Worm (Caenorhabditis elegans) whole organism, late embryonic: ENCODE data around the gene F31E3.12.

Source experiments
- C38D4.7 ChIP-seq: fragments of 200-800 bp; sonication (Bioruptor generic); optimal IDR thresholded peaks from 2 replicates; lab custom pipeline; 2018; ENCODE audit warnings: mild to moderate bottlenecking, missing genetic modification characterization, moderate library complexity, missing compliant biosample characterization
- F13H6.1 ChIP-seq: sonication (generic microtip); optimal IDR thresholded peaks from 2 replicates; lab custom pipeline; 2016; ENCODE audit warnings: missing genetic modification characterization, missing compliant biosample characterization
- K02D7.2 ChIP-seq: sonication (generic microtip); optimal IDR thresholded peaks from 2 replicates; lab custom pipeline; 2017; ENCODE audit warnings: mild to moderate bottlenecking, missing genetic modification characterization, missing compliant biosample characterization
- K09A11.1 ChIP-seq: sonication (generic microtip); optimal IDR thresholded peaks from 2 replicates; lab custom pipeline; 2017; ENCODE audit warnings: antibody characterized with exemption, mild to moderate bottlenecking, missing genetic modification characterization, missing compliant biosample characterization; ENCODE audit not compliant: insufficient read depth
- ahr-1 ChIP-seq: sonication (generic microtip); optimal IDR thresholded peaks from 2 replicates; lab custom pipeline; 2016; ENCODE audit warnings: missing genetic modification characterization, missing compliant biosample characterization
- ceh-14 ChIP-seq: sonication (generic microtip); optimal IDR thresholded peaks from 2 replicates; lab custom pipeline; 2016; ENCODE audit warnings: missing genotype, missing genetic modification characterization, missing compliant biosample characterization
- ceh-19 ChIP-seq: fragments of 200-800 bp; sonication (Bioruptor generic); optimal IDR thresholded peaks from 2 replicates; lab custom pipeline; 2018; ENCODE audit warnings: mild to moderate bottlenecking, missing genetic modification characterization, missing compliant biosample characterization
- ceh-22 ChIP-seq: sonication (generic microtip); optimal IDR thresholded peaks from 2 replicates; lab custom pipeline; 2017; ENCODE audit warnings: missing biosample characterization, missing genetic modification characterization
- ceh-30 ChIP-seq: fragments of 150-350 bp; optimal IDR thresholded peaks from 2 replicates; lab custom pipeline; 2014; ENCODE audit warnings: missing biosample characterization, missing genetic modification characterization
- ceh-31 ChIP-seq: sonication (generic microtip); optimal IDR thresholded peaks from 2 replicates; lab custom pipeline; 2016; ENCODE audit warnings: missing genetic modification characterization, missing compliant biosample characterization
- ceh-45 ChIP-seq: fragments of 200-800 bp; sonication (Bioruptor generic); IDR thresholded peaks from 2 replicates; pipeline ENCODE4 v1.3.6; 2022; ENCODE audit warnings: missing genetic modification reagents, missing genetic modification characterization, missing compliant biosample characterization
- ceh-48 ChIP-seq: sonication (generic microtip); optimal IDR thresholded peaks from 2 replicates; lab custom pipeline; 2016; ENCODE audit warnings: missing genetic modification characterization, inconsistent platforms, missing compliant biosample characterization
- che-1 ChIP-seq: sonication (generic microtip); optimal IDR thresholded peaks from 2 replicates; lab custom pipeline; 2016; ENCODE audit warnings: mild to moderate bottlenecking, missing genetic modification characterization, missing compliant biosample characterization
- dve-1 ChIP-seq: sonication (generic microtip); optimal IDR thresholded peaks from 2 replicates; lab custom pipeline; 2017; ENCODE audit warnings: antibody characterized with exemption, mild to moderate bottlenecking, missing genetic modification characterization, missing compliant biosample characterization
- fkh-6 ChIP-seq: sonication (generic microtip); optimal IDR thresholded peaks from 2 replicates; lab custom pipeline; 2016; ENCODE audit warnings: missing genetic modification characterization, missing compliant biosample characterization
- hlh-13 ChIP-seq: fragments of 200-800 bp; sonication (Bioruptor generic); optimal IDR thresholded peaks from 2 replicates; lab custom pipeline; 2018; ENCODE audit warnings: mild to moderate bottlenecking, missing genetic modification characterization, missing compliant biosample characterization
- hlh-15 ChIP-seq: sonication (generic microtip); optimal IDR thresholded peaks from 2 replicates; lab custom pipeline; 2016; ENCODE audit warnings: missing genetic modification characterization, missing compliant biosample characterization
- hlh-30 ChIP-seq: sonication (generic microtip); optimal IDR thresholded peaks from 2 replicates; lab custom pipeline; 2017; ENCODE audit warnings: antibody characterized with exemption, missing genetic modification characterization, missing compliant biosample characterization; ENCODE audit not compliant: insufficient read depth
- hlh-6 ChIP-seq: sonication (generic microtip); optimal IDR thresholded peaks from 2 replicates; lab custom pipeline; 2016; ENCODE audit warnings: missing genotype, missing genetic modification characterization, missing compliant biosample characterization
- lim-6 ChIP-seq: sonication (generic microtip); optimal IDR thresholded peaks from 2 replicates; lab custom pipeline; 2016; ENCODE audit warnings: missing genetic modification characterization, missing compliant biosample characterization
- lin-11 ChIP-seq: fragments of 200-800 bp; sonication (Bioruptor generic); optimal IDR thresholded peaks from 2 replicates; lab custom pipeline; 2018; ENCODE audit warnings: mild to moderate bottlenecking, missing genetic modification characterization, missing compliant biosample characterization
- madf-2 ChIP-seq: sonication (generic microtip); optimal IDR thresholded peaks from 2 replicates; lab custom pipeline; 2017; ENCODE audit warnings: missing genetic modification characterization, missing compliant biosample characterization
- mec-3 ChIP-seq: sonication (generic microtip); optimal IDR thresholded peaks from 2 replicates; lab custom pipeline; 2016; ENCODE audit warnings: borderline replicate concordance, missing genetic modification characterization, missing compliant biosample characterization
- nfya-1 ChIP-seq: sonication (generic microtip); optimal IDR thresholded peaks from 2 replicates; lab custom pipeline; 2017; ENCODE audit warnings: missing genetic modification characterization, mild to moderate bottlenecking, missing compliant biosample characterization, antibody characterized with exemption, moderate library complexity
- odd-2 ChIP-seq: sonication (generic microtip); optimal IDR thresholded peaks from 2 replicates; lab custom pipeline; 2017; ENCODE audit warnings: antibody characterized with exemption, mild to moderate bottlenecking, missing genetic modification characterization, missing compliant biosample characterization
- pag-3 ChIP-seq: sonication (generic microtip); optimal IDR thresholded peaks from 2 replicates; lab custom pipeline; 2016; ENCODE audit warnings: missing compliant biosample characterization, missing genetic modification characterization, borderline replicate concordance
- pat-9 ChIP-seq: fragments of 200-800 bp; sonication (Bioruptor generic); optimal IDR thresholded peaks from 2 replicates; lab custom pipeline; 2018; ENCODE audit warnings: mild to moderate bottlenecking, missing genetic modification characterization, moderate library complexity, missing compliant biosample characterization
- pax-1 ChIP-seq: fragments of 150-350 bp; optimal IDR thresholded peaks from 2 replicates; lab custom pipeline; 2014; ENCODE audit warnings: missing biosample characterization, missing genetic modification characterization
- pha-4 ChIP-seq: fragments of 150-350 bp; optimal IDR thresholded peaks from 2 replicates; lab custom pipeline; 2018; ENCODE audit warnings: missing biosample characterization, missing genetic modification reagents, missing genetic modification characterization
- pros-1 ChIP-seq: fragments of 150-350 bp; optimal IDR thresholded peaks from 2 replicates; lab custom pipeline; 2014; ENCODE audit warnings: missing biosample characterization, missing genetic modification reagents, missing genetic modification characterization
- sox-4 ChIP-seq: sonication (generic microtip); optimal IDR thresholded peaks from 2 replicates; lab custom pipeline; 2017; ENCODE audit warnings: mild to moderate bottlenecking, missing genetic modification characterization, inconsistent platforms, missing compliant biosample characterization
- syd-9 ChIP-seq: sonication (generic microtip); optimal IDR thresholded peaks from 2 replicates; lab custom pipeline; 2016; ENCODE audit warnings: mild to moderate bottlenecking, missing genetic modification characterization, moderate library complexity, missing compliant biosample characterization
- ttx-3 ChIP-seq: sonication (generic microtip); optimal IDR thresholded peaks from 2 replicates; lab custom pipeline; 2016; ENCODE audit warnings: missing genetic modification reagents, missing genetic modification characterization, missing compliant biosample characterization
- unc-55 ChIP-seq: sonication (generic microtip); optimal IDR thresholded peaks from 2 replicates; lab custom pipeline; 2017; ENCODE audit warnings: missing biosample characterization, missing genetic modification reagents, missing genetic modification characterization
- zip-5 ChIP-seq: sonication (generic microtip); optimal IDR thresholded peaks from 2 replicates; lab custom pipeline; 2016; ENCODE audit warnings: missing genetic modification characterization, missing compliant biosample characterization

Gene F31E3.12

ce11 chrIII:6969090-6969489 lies at the start of gene F31E3.12:
F31E3.12 (plus strand) TSS chrIII:6969390.
- TF ChIP-seq ceh-48 (tag; lab: Kevin White, UChicago) (no peak), ceh-19 (no peak), che-1 (tag; lab: Kevin White, UChicago) (no peak), syd-9 (tag; lab: Kevin White, UChicago) (no peak), pag-3 (tag; lab: Kevin White, UChicago) (no peak), pax-1 (tag; lab: Kevin White, UChicago) (no peak), hlh-13 (GFP tag; lab: Kevin White, UChicago) (no peak), hlh-30 (tag; lab: Kevin White, UChicago) (no peak), nfya-1 (tag; lab: Kevin White, UChicago) (no peak), hlh-6 (tag; lab: Kevin White, UChicago) (no peak), F13H6.1 (no peak), lim-6 (tag; lab: Kevin White, UChicago) (no peak), pat-9 (tag; lab: Kevin White, UChicago) (no peak), odd-2 (tag; lab: Kevin White, UChicago) (no peak), ceh-14 (tag; lab: Kevin White, UChicago) (no peak), ceh-31 (tag; lab: Kevin White, UChicago) (no peak), ceh-22 (tag; lab: Kevin White, UChicago) (no peak), lin-11 (tag; lab: Kevin White, UChicago) (no peak), K09A11.1 (tag; lab: Kevin White, UChicago) (no peak)

- TF ChIP-seq ceh-48 (tag; lab: Kevin White, UChicago) (peak; percentile 45), unc-55 (GFP tag; lab: Kevin White, UChicago) (peak; percentile 42), dve-1 (tag; lab: Kevin White, UChicago) (no peak), ceh-14 (tag; lab: Kevin White, UChicago) (no peak)
Measured at ce11 chrIII:6928725-6929124, 40.5 kb upstream of the F31E3.12 start, which contains the start of gene flap-1. flap-1 (minus strand) TSS chrIII:6928825.

ce11 chrIII:6929558-6930167 lies 39.5 kb upstream of the F31E3.12 start, which contains the start of gene inf-1:
inf-1 (plus strand) TSS chrIII:6930134.
- TF ChIP-seq fkh-6 (no peak), C38D4.7 (GFP tag; lab: Kevin White, UChicago) (no peak), mec-3 (tag; lab: Kevin White, UChicago) (no peak), madf-2 (tag; lab: Kevin White, UChicago) (no peak), pros-1 (tag; lab: Kevin White, UChicago) (no peak), pha-4 (no peak), ttx-3 (tag; lab: Kevin White, UChicago) (no peak), ceh-48 (tag; lab: Kevin White, UChicago) (no peak), ceh-22 (tag; lab: Kevin White, UChicago) (no peak), dve-1 (tag; lab: Kevin White, UChicago) (no peak), ahr-1 (tag; lab: Kevin White, UChicago) (no peak), sox-4 (tag; lab: Kevin White, UChicago) (no peak), ceh-45 (no peak), zip-5 (no peak), ceh-30 (tag; lab: Kevin White, UChicago) (no peak), ceh-19 (no peak), K02D7.2 (tag; lab: Kevin White, UChicago) (no peak), hlh-30 (tag; lab: Kevin White, UChicago) (no peak), hlh-15 (tag; lab: Kevin White, UChicago) (no peak)
